Fruit fly (Drosophila melanogaster): Measurements from ENCODE around the gene HLH4C.

Gene HLH4C

DNA sequence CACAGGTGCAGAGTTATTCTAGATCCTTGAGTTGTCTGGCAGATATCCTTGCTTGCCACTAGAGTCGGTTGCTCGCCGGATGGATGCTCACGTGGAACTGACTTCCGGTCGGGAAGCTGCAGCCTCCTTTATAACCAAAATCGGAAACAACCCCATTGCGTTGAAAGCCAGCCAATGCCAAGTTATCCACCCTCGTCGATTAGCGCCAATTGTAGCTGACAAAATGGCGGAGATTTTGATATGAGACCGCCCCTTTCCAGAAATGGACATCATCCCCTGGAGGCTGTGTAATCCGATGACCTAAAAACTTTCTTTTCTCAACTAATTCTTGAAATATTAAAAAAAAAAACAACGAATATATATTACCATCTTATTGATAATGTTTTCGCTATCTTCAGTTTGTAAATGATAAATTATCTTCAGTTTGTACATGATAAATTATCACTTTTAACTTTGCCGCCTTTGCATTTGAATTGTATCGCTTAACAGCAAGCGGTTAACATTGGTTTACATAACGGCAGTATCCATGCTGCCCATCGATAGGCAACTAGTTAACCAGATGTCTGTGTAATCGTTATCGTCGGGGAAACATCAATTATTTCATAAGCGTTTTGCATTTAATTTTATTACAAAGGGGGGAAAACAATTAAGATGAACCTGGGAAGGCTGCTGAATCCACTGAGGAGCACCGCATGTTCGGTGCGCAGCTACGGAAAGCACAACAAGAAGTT, at the start of gene HLH4C, which contains the start of gene mRpL30:
Gene HLH4C, minus strand, starts transcription at position 99 of the 731 bp plus-strand sequence.
Gene mRpL30, plus strand, starts transcription at position 556 of the 731 bp plus-strand sequence.
- TF ChIP-seq D19B (GFP tag; optimal IDR thresholded peaks at IDR 0.05): no peak
- TF ChIP-seq Jarid2 (GFP tag; optimal IDR thresholded peaks at IDR 0.05): no peak
- TF ChIP-seq CG7963 (GFP tag; IDR thresholded peaks at IDR 0.05; ENCODE audit: partially characterized antibody): peak; percentile 98
- no peak for TF ChIP-seq CG11696 (GFP tag; IDR thresholded peaks at IDR 0.05)
- TF ChIP-seq dan (GFP tag; IDR thresholded peaks at IDR 0.05): no peak
- TF ChIP-seq HLH4C (GFP tag; IDR thresholded peaks at IDR 0.05; ENCODE audit: partially characterized antibody): peak; percentile 100
- peak; percentile 61; the same call in 1 of the 2 replicates for TF ChIP-seq seq (GFP tag; IDR thresholded peaks at IDR 0.05)
- TF ChIP-seq CoRest (tag; optimal IDR thresholded peaks at IDR 0.05): no peak
- peak; percentile 68 for TF ChIP-seq Dref (GFP tag; IDR thresholded peaks at IDR 0.05)
- peak; percentile 93 for TF ChIP-seq CG14860 (GFP tag; IDR thresholded peaks at IDR 0.05; ENCODE audit: partially characterized antibody)
- no peak for TF ChIP-seq trem (tag; optimal IDR thresholded peaks at IDR 0.05)
- no peak for TF ChIP-seq CrebB (tag; optimal IDR thresholded peaks at IDR 0.05)
- TF ChIP-seq Dip3 (GFP tag; optimal IDR thresholded peaks at IDR 0.05): no peak
- TF ChIP-seq CG10267 (tag; optimal IDR thresholded peaks at IDR 0.05): peak; percentile 29
- peak; percentile 29; the same call in 1 of the 2 replicates for TF ChIP-seq MBD-R2 (GFP tag; IDR thresholded peaks at IDR 0.05)
- TF ChIP-seq CG14014 (GFP tag; IDR thresholded peaks at IDR 0.05): no peak
- peak; percentile 97 for TF ChIP-seq hb (GFP tag; IDR thresholded peaks at IDR 0.05; ENCODE audit: partially characterized antibody)
- no peak for TF ChIP-seq gsb-n (tag; optimal IDR thresholded peaks at IDR 0.05)
- peak; percentile 6 for TF ChIP-seq exex (tag; optimal IDR thresholded peaks at IDR 0.05)
- TF ChIP-seq sens (GFP tag): no peak
- TF ChIP-seq Mad (GFP tag; optimal IDR thresholded peaks at IDR 0.05): no peak
- no peak for TF ChIP-seq CG18599 (GFP tag; optimal IDR thresholded peaks at IDR 0.05)
- TF ChIP-seq CG16813 (GFP tag; IDR thresholded peaks at IDR 0.05; ENCODE audit: partially characterized antibody): peak; percentile 81
- TF ChIP-seq CG7987 (GFP tag; optimal IDR thresholded peaks at IDR 0.05): no peak
- TF ChIP-seq CG31388 (GFP tag; optimal IDR thresholded peaks at IDR 0.05): no peak
- no peak for TF ChIP-seq dysf (GFP tag; IDR thresholded peaks at IDR 0.05)
- peak; percentile 8 for TF ChIP-seq Sry-δ (GFP tag; optimal IDR thresholded peaks at IDR 0.05)
- TF ChIP-seq CG13894 (tag; optimal IDR thresholded peaks at IDR 0.05): no peak
- no peak for TF ChIP-seq CG11504 (tag; optimal IDR thresholded peaks at IDR 0.05)
- TF ChIP-seq CG4360 (GFP tag; IDR thresholded peaks at IDR 0.05): no peak
- no peak for TF ChIP-seq CG13123 (GFP tag; optimal IDR thresholded peaks at IDR 0.05)
- TF ChIP-seq kah (GFP tag; optimal IDR thresholded peaks at IDR 0.05): no peak
- TF ChIP-seq Dp (GFP tag; optimal IDR thresholded peaks at IDR 0.05): peak; percentile 80
- peak; percentile 81 for TF ChIP-seq CG13287 (GFP tag; IDR thresholded peaks at IDR 0.05; ENCODE audit: partially characterized antibody)
- TF ChIP-seq psq (GFP tag; optimal IDR thresholded peaks at IDR 0.05): no peak
- TF ChIP-seq CG8478 (optimal IDR thresholded peaks at IDR 0.05): no peak
- TF ChIP-seq CG13296 (GFP tag; optimal IDR thresholded peaks at IDR 0.05): no peak
- no peak for TF ChIP-seq CG6813 (GFP tag; optimal IDR thresholded peaks at IDR 0.05)
- TF ChIP-seq CTCF (GFP tag; optimal IDR thresholded peaks at IDR 0.05): no peak
- TF ChIP-seq stwl (tag; optimal IDR thresholded peaks at IDR 0.05): peak; percentile 63
- no peak for TF ChIP-seq CG12104 (GFP tag; optimal IDR thresholded peaks at IDR 0.05)
- TF ChIP-seq nerfin-2 (GFP tag; IDR thresholded peaks at IDR 0.05; ENCODE audit: partially characterized antibody): peak; percentile 99
- no peak for TF ChIP-seq yki (optimal IDR thresholded peaks at IDR 0.05)
- TF ChIP-seq jigr1 (GFP tag; IDR thresholded peaks at IDR 0.05): no peak
- TF ChIP-seq Dip2 (GFP tag; IDR thresholded peaks at IDR 0.05): no peak
- no peak for TF ChIP-seq luna (GFP tag; optimal IDR thresholded peaks at IDR 0.05)
- peak; percentile 90 for TF ChIP-seq CG34224 (GFP tag; IDR thresholded peaks at IDR 0.05; ENCODE audit: partially characterized antibody)
- TF ChIP-seq sim (GFP tag; IDR thresholded peaks at IDR 0.05): no peak
- no peak for TF ChIP-seq CG11247 (GFP tag; IDR thresholded peaks at IDR 0.05)
- peak; percentile 45 for TF ChIP-seq pzg (GFP tag; optimal IDR thresholded peaks at IDR 0.05)
- TF ChIP-seq repo (GFP tag; optimal IDR thresholded peaks at IDR 0.05): no peak

Measured in whole organism, embryonic.